Fruit fly (Drosophila melanogaster): ENCODE data around the gene CG17712.

Gene CG17712

DNA sequence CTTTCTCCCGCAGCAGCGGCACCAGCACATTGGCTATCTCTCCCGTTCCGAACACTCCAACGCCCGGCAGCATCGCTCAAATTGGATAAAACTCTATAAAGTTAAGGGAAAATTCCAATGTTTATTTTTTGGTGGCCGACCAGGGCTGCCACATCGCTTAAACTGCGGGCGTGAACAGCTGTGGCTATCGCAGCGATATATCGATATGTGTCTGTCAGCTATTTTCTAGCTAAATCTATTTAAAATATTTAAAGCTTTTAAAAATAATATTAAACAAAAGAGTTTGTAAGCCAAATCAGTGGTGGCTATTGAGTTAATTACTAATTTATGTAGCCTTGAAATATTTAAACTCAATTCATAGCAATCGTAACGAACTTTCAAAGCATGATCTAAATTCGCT, at the start of gene CG17712, which contains the start of gene CG17648:
TSS of gene CG17712 (minus strand) at position 170 of the 400 bp plus-strand sequence.
TSS of gene CG17648 (plus strand) at position 356 of the 400 bp plus-strand sequence.
- no peak for TF ChIP-seq dsx (GFP tag; optimal IDR thresholded peaks at IDR 0.05; ENCODE audit: poor library complexity, severe bottlenecking)
- peak; percentile 89 for TF ChIP-seq fkh (GFP tag; optimal IDR thresholded peaks at IDR 0.05)
- TF ChIP-seq achi (GFP tag; optimal IDR thresholded peaks at IDR 0.05), result no peak

DNA sequence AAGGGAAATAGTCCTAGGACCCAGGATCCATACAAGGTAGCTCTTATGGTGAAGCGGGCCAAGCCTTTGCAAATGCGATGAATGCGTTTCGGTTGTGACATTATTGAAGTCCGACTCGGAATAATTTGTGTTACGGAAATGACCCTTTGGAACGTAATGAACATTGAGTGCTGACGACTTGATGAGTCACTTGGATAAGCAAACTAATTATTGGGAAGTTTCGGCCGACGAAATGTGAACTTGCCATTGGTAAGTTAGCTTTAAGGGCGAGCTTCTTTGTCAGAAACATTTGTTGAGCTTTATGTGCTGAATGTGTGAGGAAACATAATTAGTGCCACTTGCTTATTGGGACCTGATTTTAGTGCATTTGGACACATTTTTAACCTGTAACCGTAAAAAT, 42.9 kb upstream of the CG17712 start, which contains the start of gene Gr22a:
TSS of gene Gr22a (minus strand) at position 101 of the 400 bp plus-strand sequence.
- TF ChIP-seq CG4318 (GFP tag; optimal IDR thresholded peaks at IDR 0.05), result no peak

DNA sequence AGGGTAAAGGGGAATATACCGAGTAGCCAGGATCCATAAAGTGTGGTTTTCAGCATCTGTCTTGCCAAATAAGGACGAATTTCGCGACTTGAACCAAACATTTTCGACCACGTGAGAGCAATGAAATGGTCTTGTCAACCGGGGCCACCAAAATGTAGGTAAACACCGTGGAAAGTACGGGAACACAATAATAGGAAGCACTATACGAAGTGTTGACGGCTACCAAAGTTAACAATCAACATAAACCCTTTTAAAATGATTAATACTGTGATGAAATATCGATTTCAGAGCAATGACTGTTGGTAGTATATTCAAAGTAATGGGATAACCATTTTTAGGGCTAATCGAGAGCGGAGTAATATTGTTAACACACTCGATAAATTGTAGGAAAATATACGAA, 41.2 kb upstream of the CG17712 start, which contains the start of gene Gr22b:
TSS of gene Gr22b (minus strand) at position 101 of the 400 bp plus-strand sequence.
- no peak for TF ChIP-seq CG6163 (GFP tag; IDR thresholded peaks at IDR 0.05)
- TF ChIP-seq CG6792 (GFP tag; optimal IDR thresholded peaks at IDR 0.05), result no peak
- no peak for TF ChIP-seq CG9139 (GFP tag; optimal IDR thresholded peaks at IDR 0.05)
- TF ChIP-seq Eip78C (GFP tag), result no peak
- no peak for TF ChIP-seq fd85E (GFP tag; optimal IDR thresholded peaks at IDR 0.05)
- no peak for TF ChIP-seq cyc (GFP tag; optimal IDR thresholded peaks at IDR 0.05)
- no peak for TF ChIP-seq Eip93F (GFP tag; optimal IDR thresholded peaks at IDR 0.05)
- TF ChIP-seq fd59A (GFP tag; optimal IDR thresholded peaks at IDR 0.05), result no peak
- no peak for TF ChIP-seq fkh (GFP tag; optimal IDR thresholded peaks at IDR 0.05)
- no peak for TF ChIP-seq CG8319 (GFP tag; optimal IDR thresholded peaks at IDR 0.05)
- TF ChIP-seq CG31627 (GFP tag; optimal IDR thresholded peaks at IDR 0.05), result no peak
- no peak for TF ChIP-seq CG3919 (GFP tag; optimal IDR thresholded peaks at IDR 0.05)
- no peak for TF ChIP-seq Hr39 (GFP tag; optimal IDR thresholded peaks at IDR 0.05)
- TF ChIP-seq Blimp-1 (GFP tag; optimal IDR thresholded peaks at IDR 0.05), result no peak
- no peak for TF ChIP-seq CG8632 (GFP tag; optimal IDR thresholded peaks at IDR 0.05)
- no peak for TF ChIP-seq CG6808 (GFP tag; optimal IDR thresholded peaks at IDR 0.05)
- no peak for TF ChIP-seq topi (GFP tag; optimal IDR thresholded peaks at IDR 0.05)
- no peak for TF ChIP-seq CG32006 (GFP tag; optimal IDR thresholded peaks at IDR 0.05)
- TF ChIP-seq dsx (GFP tag; optimal IDR thresholded peaks at IDR 0.05; ENCODE audit: poor library complexity, severe bottlenecking), result no peak

DNA sequence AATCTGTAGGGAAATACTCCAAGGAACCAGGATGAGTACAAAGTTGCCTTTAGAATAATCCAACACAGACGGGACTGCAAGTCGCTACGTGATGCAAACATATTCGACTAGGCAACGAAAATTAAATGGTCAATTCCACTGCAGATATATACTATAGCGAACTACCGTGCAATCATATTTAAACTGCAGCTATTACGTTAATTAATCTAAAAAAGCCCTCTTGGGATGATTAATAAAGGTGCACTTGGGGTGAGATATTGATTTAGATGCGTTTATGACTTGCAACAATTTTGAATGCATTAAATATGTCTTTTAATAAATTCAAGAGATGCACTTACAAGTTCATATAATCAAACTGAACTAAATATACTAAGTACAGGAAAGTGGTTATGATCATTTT, 39.8 kb upstream of the CG17712 start, which contains the start of gene Gr22c:
TSS of gene Gr22c (minus strand) at position 101 of the 400 bp plus-strand sequence.
- TF ChIP-seq svp (GFP tag), result peak; percentile 13
- no peak for TF ChIP-seq CG15336 (GFP tag; IDR thresholded peaks at IDR 0.05)

DNA sequence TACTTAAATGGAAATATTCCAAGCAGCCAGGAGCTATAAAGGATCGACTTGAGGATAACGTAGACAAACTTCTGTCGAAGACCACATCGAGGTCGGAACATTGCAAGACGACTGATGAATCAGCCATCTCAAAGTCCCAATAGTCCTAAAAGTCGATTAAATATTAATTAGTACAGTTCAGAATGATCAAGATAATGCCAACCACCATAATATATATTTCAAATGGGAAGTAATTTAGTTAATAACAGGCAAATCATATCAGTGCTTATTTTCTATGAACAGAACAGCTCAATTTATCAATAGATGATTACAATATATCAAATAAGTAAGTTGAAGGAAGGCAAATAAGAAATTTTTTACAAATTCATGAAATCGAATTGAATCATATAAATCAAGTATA, 38.3 kb upstream of the CG17712 start, which contains the start of gene Gr22d:
TSS of gene Gr22d (minus strand) at position 101 of the 400 bp plus-strand sequence.
- TF ChIP-seq CG11294 (GFP tag; IDR thresholded peaks at IDR 0.05) (no peak), OdsH (GFP tag; optimal IDR thresholded peaks at IDR 0.05) (no peak), Blimp-1 (GFP tag; optimal IDR thresholded peaks at IDR 0.05) (no peak), CG31627 (GFP tag; optimal IDR thresholded peaks at IDR 0.05) (no peak), Eip93F (GFP tag; optimal IDR thresholded peaks at IDR 0.05) (no peak), CG32006 (GFP tag; optimal IDR thresholded peaks at IDR 0.05) (no peak), achi (GFP tag; optimal IDR thresholded peaks at IDR 0.05) (no peak), spab (GFP tag; optimal IDR thresholded peaks at IDR 0.05) (no peak), cyc (GFP tag; optimal IDR thresholded peaks at IDR 0.05) (no peak)

DNA sequence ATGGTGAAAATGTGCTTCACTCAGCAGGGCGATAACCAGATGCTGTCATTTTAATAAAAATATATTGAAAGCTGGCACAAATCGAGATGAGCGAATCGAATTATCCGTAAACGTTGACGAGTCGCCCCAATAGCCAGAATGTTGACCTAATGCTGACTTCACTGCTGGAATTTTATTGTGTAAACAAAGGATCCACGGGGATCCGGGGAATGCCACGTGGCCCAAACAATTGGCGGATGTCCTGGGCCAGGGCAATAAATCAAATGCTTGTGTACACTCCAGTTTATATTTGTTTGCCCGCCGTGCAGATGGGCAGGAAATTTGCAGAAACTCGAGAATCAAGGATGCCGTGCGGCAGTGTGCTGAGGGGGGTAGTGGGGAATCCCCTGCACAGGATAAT, 36.0 kb upstream of the CG17712 start:
- TF ChIP-seq CG8632 (GFP tag; optimal IDR thresholded peaks at IDR 0.05) (no peak), CG10631 (GFP tag; optimal IDR thresholded peaks at IDR 0.05) (no peak), salr (GFP tag; optimal IDR thresholded peaks at IDR 0.05) (no peak), Eip75B (GFP tag; optimal IDR thresholded peaks at IDR 0.05) (no peak), CG15336 (GFP tag; IDR thresholded peaks at IDR 0.05) (no peak), CG11294 (GFP tag; IDR thresholded peaks at IDR 0.05) (no peak), Ets21C (GFP tag; optimal IDR thresholded peaks at IDR 0.05) (no peak), CG3919 (GFP tag; optimal IDR thresholded peaks at IDR 0.05) (no peak), CG6276 (GFP tag; optimal IDR thresholded peaks at IDR 0.05) (no peak), vri (GFP tag; optimal IDR thresholded peaks at IDR 0.05) (no peak), fd59A (GFP tag; optimal IDR thresholded peaks at IDR 0.05) (no peak), CG8319 (GFP tag; optimal IDR thresholded peaks at IDR 0.05) (no peak), CG6163 (GFP tag; IDR thresholded peaks at IDR 0.05) (no peak), fkh (GFP tag; optimal IDR thresholded peaks at IDR 0.05) (no peak), Blimp-1 (GFP tag; optimal IDR thresholded peaks at IDR 0.05) (no peak), Ets96B (tag; optimal IDR thresholded peaks at IDR 0.05) (no peak), Gug (GFP tag; IDR thresholded peaks at IDR 0.05) (no peak)

Measured in whole organism, prepupa.